Worm (Caenorhabditis elegans) whole organism, L3 larva: ENCODE measurements around the gene chil-7.

Source experiments
- R02D3.7 ChIP-seq: fragments of 150-350 bp; optimal IDR thresholded peaks from 2 replicates; lab custom pipeline; 2014; ENCODE audit warnings: missing biosample characterization, missing genetic modification characterization
- ZK546.5 ChIP-seq: sonication (generic microtip); optimal IDR thresholded peaks from 2 replicates; lab custom pipeline; 2017; ENCODE audit warnings: missing biosample characterization, missing genetic modification characterization
- ceh-16 ChIP-seq: sonication (generic microtip); optimal IDR thresholded peaks from 2 replicates; lab custom pipeline; 2017; ENCODE audit warnings: missing biosample characterization, missing genetic modification characterization
- ceh-28 ChIP-seq: fragments of 150-350 bp; optimal IDR thresholded peaks from 2 replicates; lab custom pipeline; 2014; ENCODE audit warnings: missing biosample characterization, missing genetic modification reagents, missing genetic modification characterization
- ceh-82 ChIP-seq: fragments of 150-350 bp; optimal IDR thresholded peaks from 2 replicates; lab custom pipeline; 2014; ENCODE audit warnings: missing biosample characterization, missing genetic modification characterization
- daf-12 ChIP-seq: fragments of 150-350 bp; optimal IDR thresholded peaks from 2 replicates; lab custom pipeline; 2014; ENCODE audit warnings: missing biosample characterization, missing genetic modification reagents, missing genetic modification characterization
- egl-5 ChIP-seq: fragments of 150-350 bp; optimal IDR thresholded peaks from 2 replicates; lab custom pipeline; 2017; ENCODE audit warnings: missing biosample characterization, missing genetic modification reagents, missing genetic modification characterization, inconsistent platforms
- elt-1 ChIP-seq: fragments of 150-350 bp; optimal IDR thresholded peaks from 2 replicates; lab custom pipeline; 2014; ENCODE audit warnings: missing biosample characterization, missing genetic modification characterization
- elt-2 ChIP-seq: sonication (generic microtip); optimal IDR thresholded peaks from 2 replicates; lab custom pipeline; 2016; ENCODE audit warnings: missing genetic modification reagents, mild to moderate bottlenecking, missing genetic modification characterization, missing compliant biosample characterization
- eor-1 ChIP-seq, 2 experiments: fragments of 150-350 bp; optimal IDR thresholded peaks; 2 replicates each; lab custom pipeline; 2014 to 2018; ENCODE audit warnings: missing biosample characterization in 2 of 2, missing genetic modification characterization in 2 of 2
- fkh-10 ChIP-seq: sonication (generic microtip); optimal IDR thresholded peaks from 2 replicates; lab custom pipeline; 2017; ENCODE audit warnings: missing biosample characterization, missing genetic modification reagents, missing genetic modification characterization
- fkh-2 ChIP-seq: fragments of 150-350 bp; optimal IDR thresholded peaks from 2 replicates; lab custom pipeline; 2014; ENCODE audit warnings: missing biosample characterization, missing genetic modification reagents, missing genetic modification characterization
- fos-1 ChIP-seq: fragments of 150-350 bp; optimal IDR thresholded peaks from 2 replicates; lab custom pipeline; 2014; ENCODE audit warnings: missing biosample characterization, missing genetic modification characterization
- hmg-11 ChIP-seq: sonication (generic microtip); optimal IDR thresholded peaks from 2 replicates; lab custom pipeline; 2016; ENCODE audit warnings: missing genetic modification characterization, missing compliant biosample characterization
- lin-15B ChIP-seq: fragments of 150-350 bp; optimal IDR thresholded peaks from 2 replicates; lab custom pipeline; 2014; ENCODE audit warnings: missing biosample characterization, missing genetic modification characterization
- mml-1 ChIP-seq: fragments of 150-350 bp; sonication (generic microtip); optimal IDR thresholded peaks from 3 replicates; lab custom pipeline; 2014; ENCODE audit warnings: missing biosample characterization, missing genetic modification characterization
- nfya-1 ChIP-seq: sonication (generic microtip); optimal IDR thresholded peaks from 2 replicates; lab custom pipeline; 2017; ENCODE audit warnings: missing genetic modification characterization, mild to moderate bottlenecking, missing compliant biosample characterization, antibody characterized with exemption, moderate library complexity; ENCODE audit not compliant: insufficient read depth
- nhr-11 ChIP-seq: fragments of 150-350 bp; optimal IDR thresholded peaks from 2 replicates; lab custom pipeline; 2014; ENCODE audit warnings: missing biosample characterization, missing genetic modification characterization
- nhr-12 ChIP-seq: fragments of 150-350 bp; optimal IDR thresholded peaks from 2 replicates; lab custom pipeline; 2014; ENCODE audit warnings: missing biosample characterization, missing genetic modification characterization
- nhr-23 ChIP-seq: fragments of 150-350 bp; optimal IDR thresholded peaks from 2 replicates; lab custom pipeline; 2014; ENCODE audit warnings: missing biosample characterization, missing genetic modification reagents, missing genetic modification characterization
- nhr-237 ChIP-seq: fragments of 150-350 bp; optimal IDR thresholded peaks from 2 replicates; lab custom pipeline; 2014; ENCODE audit warnings: missing biosample characterization, missing genetic modification characterization
- nhr-25 ChIP-seq: sonication (generic microtip); optimal IDR thresholded peaks from 2 replicates; lab custom pipeline; 2017; ENCODE audit warnings: missing biosample characterization, missing genetic modification characterization
- nhr-28 ChIP-seq: fragments of 150-350 bp; optimal IDR thresholded peaks from 2 replicates; lab custom pipeline; 2014; ENCODE audit warnings: missing biosample characterization, missing genetic modification characterization
- nhr-43 ChIP-seq: sonication (generic microtip); optimal IDR thresholded peaks from 2 replicates; lab custom pipeline; 2016; ENCODE audit warnings: mild to moderate bottlenecking, missing genetic modification characterization, missing compliant biosample characterization; ENCODE audit not compliant: poor library complexity, severe bottlenecking
- nhr-77 ChIP-seq: fragments of 150-350 bp; optimal IDR thresholded peaks from 2 replicates; lab custom pipeline; 2014; ENCODE audit warnings: missing biosample characterization, missing genetic modification characterization
- pha-4 ChIP-seq: fragments of 150-350 bp; optimal IDR thresholded peaks from 2 replicates; lab custom pipeline; 2014; ENCODE audit warnings: missing biosample characterization, missing genetic modification reagents, missing genetic modification characterization
- sea-2 ChIP-seq: fragments of 150-350 bp; sonication (generic microtip); optimal IDR thresholded peaks from 4 replicates; lab custom pipeline; 2014; ENCODE audit warnings: missing biosample characterization, missing genetic modification reagents, missing genetic modification characterization
- snpc-4 ChIP-seq: fragments of 150-350 bp; optimal IDR thresholded peaks from 2 replicates; lab custom pipeline; 2014; ENCODE audit warnings: missing biosample characterization, missing genetic modification characterization
- tbx-2 ChIP-seq: sonication (generic microtip); optimal IDR thresholded peaks from 2 replicates; lab custom pipeline; 2016; ENCODE audit warnings: mild to moderate bottlenecking, missing genetic modification characterization, missing compliant biosample characterization
- unc-39 ChIP-seq: sonication (generic microtip); optimal IDR thresholded peaks from 4 replicates; lab custom pipeline; 2017; ENCODE audit warnings: missing biosample characterization, missing genetic modification characterization
- zag-1 ChIP-seq: fragments of 150-350 bp; optimal IDR thresholded peaks from 2 replicates; lab custom pipeline; 2014; ENCODE audit warnings: missing biosample characterization, missing genetic modification characterization
- ztf-11 ChIP-seq: fragments of 150-350 bp; optimal IDR thresholded peaks from 2 replicates; lab custom pipeline; 2014; ENCODE audit warnings: missing biosample characterization, missing genetic modification characterization
- ztf-4 ChIP-seq: fragments of 150-350 bp; optimal IDR thresholded peaks from 2 replicates; lab custom pipeline; 2014; ENCODE audit warnings: missing biosample characterization, missing genetic modification characterization

chil-7 gene

DNA sequence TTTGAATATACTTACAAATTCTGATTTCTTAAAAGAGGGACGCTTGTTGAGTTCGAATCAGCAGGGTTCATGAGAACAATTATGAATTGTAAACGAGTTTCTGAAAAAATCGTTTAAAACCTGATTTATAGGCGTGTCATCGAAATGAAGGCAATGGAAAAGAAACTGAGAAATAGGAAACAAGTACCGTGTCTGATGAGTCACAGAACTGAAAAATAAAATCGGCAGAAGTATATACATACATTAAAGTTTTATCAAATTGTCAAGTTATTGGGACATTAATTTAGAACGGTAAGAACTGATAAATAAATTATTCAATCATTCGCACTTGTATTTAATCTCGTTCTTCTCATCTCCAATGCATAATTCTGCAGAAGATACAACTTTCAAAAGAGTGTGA, 25.7 kb downstream of the chil-7 start, which contains the start of gene chil-9:
Gene chil-9, minus strand, starts transcription at position 101 of the 400 bp plus-strand sequence.
- TF ChIP-seq elt-2 (tag; lab: Kevin White, UChicago) (no peak), fos-1 (tag; lab: Kevin White, UChicago) (no peak), zag-1 (tag; lab: Kevin White, UChicago) (no peak), unc-39 (tag; lab: Kevin White, UChicago) (no peak), eor-1 (tag; optimal IDR thresholded peaks at IDR 0.05; lab: Kevin White, UChicago) (no peak), nhr-43 (tag; lab: Kevin White, UChicago) (no peak), nhr-77 (no peak), fkh-2 (no peak), nhr-237 (tag; lab: Kevin White, UChicago) (no peak), snpc-4 (tag; lab: Kevin White, UChicago) (no peak), ceh-82 (tag; lab: Kevin White, UChicago) (no peak)

DNA sequence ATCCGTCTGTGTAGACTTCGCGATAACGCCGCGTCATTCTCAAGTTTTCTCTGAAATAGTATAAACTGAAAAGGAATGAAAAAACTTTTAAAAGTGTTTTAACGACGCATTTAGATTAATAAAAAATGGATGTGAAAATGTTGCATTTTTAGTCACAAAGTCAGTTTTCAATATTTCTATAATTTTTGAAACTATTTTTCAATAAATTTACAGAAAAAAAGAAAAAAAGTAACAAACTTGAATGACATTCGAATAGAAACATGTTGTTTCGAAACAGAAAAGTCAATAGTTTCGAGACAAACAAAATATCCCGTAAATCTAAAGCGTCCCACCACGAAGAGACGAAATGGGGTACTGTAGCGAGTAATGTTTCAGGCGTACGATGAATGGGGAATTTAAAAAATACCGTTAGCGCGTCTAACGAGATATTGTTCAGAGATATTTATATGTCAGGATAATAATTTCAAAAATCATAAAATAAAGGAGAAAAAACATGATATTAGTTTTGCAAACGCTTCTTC, 28.9 kb downstream of the chil-7 start, which contains the start of gene rnh-1.2:
Gene rnh-1.2, minus strand, starts transcription at position 51 of the 521 bp plus-strand sequence.
- no peak for TF ChIP-seq nhr-77
- TF ChIP-seq ztf-11: no peak
- TF ChIP-seq nfya-1 (tag; lab: Kevin White, UChicago): no peak
- TF ChIP-seq ceh-16 (tag; lab: Kevin White, UChicago): no peak
- TF ChIP-seq ceh-28 (tag; lab: Kevin White, UChicago): no peak
- TF ChIP-seq fos-1 (tag; lab: Kevin White, UChicago): no peak
- no peak for TF ChIP-seq nhr-12 (tag; lab: Kevin White, UChicago)

DNA sequence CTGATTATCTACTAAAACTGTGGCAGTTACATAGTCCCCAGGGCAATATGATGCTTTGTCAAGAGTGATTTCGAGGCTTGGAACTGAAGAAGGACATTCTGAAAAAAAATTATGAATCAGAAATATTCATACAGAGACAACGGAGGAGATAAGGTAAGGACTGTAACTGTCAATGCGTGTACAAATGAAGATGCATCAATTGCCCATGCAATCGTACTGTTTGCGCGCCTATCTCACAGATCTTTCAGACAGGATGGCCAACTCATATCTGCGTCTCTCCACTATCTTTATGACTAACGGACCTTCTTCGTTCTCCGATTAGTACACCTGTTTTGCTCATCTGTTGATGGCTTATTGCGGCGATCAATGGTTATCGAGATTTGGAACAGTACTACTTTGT, 30.7 kb downstream of the chil-7 start, which contains the start of gene ZK938.11:
Gene ZK938.11, minus strand, starts transcription at position 101 of the 400 bp plus-strand sequence.
- TF ChIP-seq nhr-11 (tag; lab: Kevin White, UChicago) (no peak), egl-5 (tag; lab: Kevin White, UChicago) (no peak), nhr-28 (tag; lab: Kevin White, UChicago) (no peak), tbx-2 (no peak), fos-1 (tag; lab: Kevin White, UChicago) (no peak), elt-1 (tag; lab: Kevin White, UChicago) (no peak), fkh-10 (GFP tag; lab: Kevin White, UChicago) (no peak), nfya-1 (tag; lab: Kevin White, UChicago) (no peak), mml-1 (tag; lab: Kevin White, UChicago) (no peak), R02D3.7 (tag; lab: Kevin White, UChicago) (no peak), daf-12 (tag; lab: Kevin White, UChicago) (no peak), ceh-82 (tag; lab: Kevin White, UChicago) (no peak), ZK546.5 (tag; lab: Kevin White, UChicago) (no peak), eor-1 (tag; optimal IDR thresholded peaks at IDR 0.05; lab: Kevin White, UChicago) (no peak), snpc-4 (tag; lab: Kevin White, UChicago) (no peak), pha-4 (tag; lab: Kevin White, UChicago) (no peak), hmg-11 (tag; lab: Kevin White, UChicago) (no peak), ceh-28 (tag; lab: Kevin White, UChicago) (no peak), nhr-43 (tag; lab: Kevin White, UChicago) (no peak)
- TF ChIP-seq, all 47 proteins: peak for 0

DNA sequence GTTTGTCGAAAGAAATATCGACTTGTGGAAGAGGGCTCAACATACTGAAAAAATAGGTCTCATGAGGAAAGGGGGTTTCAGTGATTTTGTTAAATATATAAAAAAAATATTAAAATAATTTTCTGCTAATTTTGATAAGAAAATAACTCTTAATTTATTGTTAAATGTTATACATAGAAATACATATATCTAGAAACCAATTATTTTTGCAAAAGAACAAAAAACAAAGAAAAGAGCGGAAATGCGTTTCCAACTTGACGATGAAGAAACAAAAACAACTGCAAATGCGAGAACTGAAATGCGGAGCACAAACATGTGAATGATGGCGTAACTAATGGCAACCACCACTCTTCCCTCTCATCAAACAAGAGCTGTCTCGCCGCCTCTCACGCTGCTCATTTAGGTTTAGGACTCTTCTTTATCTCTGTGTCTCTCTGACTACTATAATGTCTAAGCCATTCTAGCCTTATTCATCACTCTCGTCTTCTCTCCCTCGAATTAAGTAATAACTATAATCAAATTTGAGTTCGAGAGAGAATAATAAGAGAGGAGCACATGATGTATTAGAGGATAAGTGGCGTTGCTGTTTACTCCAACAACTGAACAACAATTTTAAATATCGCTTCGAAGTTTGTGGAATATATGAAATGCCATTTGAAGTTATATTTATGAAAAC, 32.6 kb downstream of the chil-7 start, which contains the start of gene arrd-4:
Gene arrd-4, minus strand, starts transcription at position 51 of the 676 bp plus-strand sequence.
- TF ChIP-seq sea-2 (GFP tag; lab: Kevin White, UChicago) (no peak), eor-1 (tag; optimal IDR thresholded peaks at IDR 0.05; lab: Kevin White, UChicago) (no peak), fkh-10 (GFP tag; lab: Kevin White, UChicago) (no peak), nhr-11 (tag; lab: Kevin White, UChicago) (peak; percentile 86), nhr-12 (tag; lab: Kevin White, UChicago) (no peak)

DNA sequence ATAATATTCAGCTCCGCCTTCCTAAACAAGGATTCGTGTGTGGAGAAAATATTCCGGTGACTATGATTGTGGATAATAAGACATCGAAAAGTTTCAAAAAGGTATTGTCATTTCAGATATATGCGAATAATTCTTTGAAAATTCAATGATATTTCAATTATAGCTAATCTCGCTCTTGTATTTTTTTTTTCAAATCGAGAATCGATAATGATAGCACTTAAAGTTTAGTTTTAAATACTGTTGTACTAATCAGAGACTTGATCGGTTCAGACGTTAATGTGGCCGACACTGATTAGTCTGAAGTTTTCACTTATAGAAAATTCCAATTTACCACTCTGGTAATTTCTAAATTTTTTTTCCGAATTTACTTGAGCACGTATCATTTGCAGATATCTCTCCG, 35.0 kb downstream of the chil-7 start:
- TF ChIP-seq lin-15B (tag; lab: Kevin White, UChicago) (no peak), ceh-82 (tag; lab: Kevin White, UChicago) (no peak), nfya-1 (tag; lab: Kevin White, UChicago) (no peak), elt-2 (tag; lab: Kevin White, UChicago) (no peak), nhr-25 (tag; lab: Kevin White, UChicago) (no peak), ztf-4 (tag; lab: Kevin White, UChicago) (no peak), nhr-237 (tag; lab: Kevin White, UChicago) (no peak), nhr-28 (tag; lab: Kevin White, UChicago) (no peak), fkh-10 (GFP tag; lab: Kevin White, UChicago) (no peak), nhr-23 (tag; lab: Kevin White, UChicago) (no peak)
- TF ChIP-seq, all 47 proteins: peak for 0
